Fruit fly (Drosophila melanogaster): ENCODE measurements around the gene Mulk.

Mulk gene

DNA sequence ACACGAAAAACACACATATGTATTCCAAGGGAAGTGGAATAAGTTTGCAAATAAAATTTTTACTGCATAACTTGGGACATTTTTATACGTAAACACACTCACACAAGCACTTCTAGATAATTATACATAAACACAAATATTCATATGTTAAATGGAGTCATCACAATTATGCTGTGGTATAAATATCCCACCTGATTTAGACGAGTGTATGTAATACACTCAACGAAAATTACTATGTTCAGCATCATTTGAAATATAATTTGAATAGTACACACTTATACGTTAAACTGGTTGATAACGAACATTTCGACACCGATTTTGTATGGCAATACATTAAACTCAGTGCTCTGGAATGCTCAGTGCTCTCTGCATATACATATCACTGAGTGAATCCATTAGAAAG is 38.8 kb upstream of the Mulk start (continued):
- TF ChIP-seq CG8089 (GFP tag; optimal IDR thresholded peaks at IDR 0.05) = peak; percentile 95
- TF ChIP-seq ato (GFP tag; IDR thresholded peaks at IDR 0.05; ENCODE audit: partially characterized antibody) = no peak
- TF ChIP-seq CG5245 (GFP tag; optimal IDR thresholded peaks at IDR 0.05) = peak; percentile 5
- no peak for TF ChIP-seq dm (GFP tag; optimal IDR thresholded peaks at IDR 0.05)
- TF ChIP-seq CG13424 (tag; optimal IDR thresholded peaks at IDR 0.05) = peak; percentile 6
- peak; percentile 21; the same call in 1 of the 2 replicates for TF ChIP-seq E2f2 (GFP tag; IDR thresholded peaks at IDR 0.05)
- peak; percentile 32 for TF ChIP-seq exex (tag; optimal IDR thresholded peaks at IDR 0.05)
- peak; percentile 11 for TF ChIP-seq CG1792 (GFP tag; optimal IDR thresholded peaks at IDR 0.05)
- peak; percentile 18 for TF ChIP-seq CG5180 (GFP tag; optimal IDR thresholded peaks at IDR 0.05)
- TF ChIP-seq CG9437 (GFP tag; optimal IDR thresholded peaks at IDR 0.05) = no peak
- no peak for TF ChIP-seq CG6175 (GFP tag; IDR thresholded peaks at IDR 0.05)
- TF ChIP-seq D (optimal IDR thresholded peaks at IDR 0.05) = no peak
- TF ChIP-seq D (GFP tag; optimal IDR thresholded peaks at IDR 0.05) = no peak
- TF ChIP-seq Myb (GFP tag; optimal IDR thresholded peaks at IDR 0.05) = no peak
- peak in 1 of 2 experiments; percentile 28 for TF ChIP-seq Pdp1 (GFP tag; optimal IDR thresholded peaks at IDR 0.05)
- TF ChIP-seq CG8924 (tag; optimal IDR thresholded peaks at IDR 0.05) = peak; percentile 44
- no peak for TF ChIP-seq Dip2 (GFP tag; IDR thresholded peaks at IDR 0.05)
- TF ChIP-seq lilli (GFP tag; optimal IDR thresholded peaks at IDR 0.05) = peak; percentile 34
- no peak for TF ChIP-seq Aef1 (GFP tag; IDR thresholded peaks at IDR 0.05)
- peak; percentile 47 for TF ChIP-seq CG4617 (GFP tag; optimal IDR thresholded peaks at IDR 0.05; ENCODE audit: borderline replicate concordance)
- no peak for TF ChIP-seq row (GFP tag; IDR thresholded peaks at IDR 0.05)
- TF ChIP-seq jing (GFP tag; optimal IDR thresholded peaks at IDR 0.05) = no peak
- no peak for TF ChIP-seq unc-4 (GFP tag; IDR thresholded peaks at IDR 0.05; ENCODE audit: partially characterized antibody)
- no peak for TF ChIP-seq sima (GFP tag; optimal IDR thresholded peaks at IDR 0.05)
- TF ChIP-seq Fer2 (tag; optimal IDR thresholded peaks at IDR 0.05) = no peak
- no peak for TF ChIP-seq CG43689 (GFP tag; IDR thresholded peaks at IDR 0.05)
- TF ChIP-seq CG3726 (GFP tag; IDR thresholded peaks at IDR 0.05) = no peak
- TF ChIP-seq CG12659 (GFP tag; optimal IDR thresholded peaks at IDR 0.05) = peak; percentile 25
- TF ChIP-seq Fer1 (GFP tag; optimal IDR thresholded peaks at IDR 0.05) = peak; percentile 31
- peak; percentile 9 for TF ChIP-seq CG7556 (GFP tag; optimal IDR thresholded peaks at IDR 0.05)
- no peak for TF ChIP-seq sug (tag; optimal IDR thresholded peaks at IDR 0.05)
- no peak for TF ChIP-seq CG18599 (GFP tag; optimal IDR thresholded peaks at IDR 0.05)
- no peak for TF ChIP-seq CG15696 (tag; optimal IDR thresholded peaks at IDR 0.05)
- TF ChIP-seq Med (GFP tag) = peak; percentile 81
- no peak for TF ChIP-seq CG8944 (GFP tag; optimal IDR thresholded peaks at IDR 0.05)
- TF ChIP-seq bsh (GFP tag; optimal IDR thresholded peaks at IDR 0.05) = peak in 1 of 2 experiments; percentile 23
- TF ChIP-seq nerfin-2 (GFP tag; IDR thresholded peaks at IDR 0.05; ENCODE audit: partially characterized antibody) = no peak
- no peak for TF ChIP-seq CG4820 (GFP tag; optimal IDR thresholded peaks at IDR 0.05)
- TF ChIP-seq tx (GFP tag; optimal IDR thresholded peaks at IDR 0.05) = no peak
- 0 out of 2 replicates have a peak, but pooled peaks have one; percentile 12 for TF ChIP-seq esg (GFP tag; conservative IDR thresholded peaks at IDR 0.05)
- peak; percentile 4 for TF ChIP-seq CG10147 (GFP tag; optimal IDR thresholded peaks at IDR 0.05)
- TF ChIP-seq TFAM (GFP tag; optimal IDR thresholded peaks at IDR 0.05) = no peak
- TF ChIP-seq CG11093 (GFP tag; IDR thresholded peaks at IDR 0.05) = no peak
- TF ChIP-seq dpn (GFP tag; optimal IDR thresholded peaks at IDR 0.05) = peak; percentile 25 to 32
- TF ChIP-seq CG32772 (GFP tag; IDR thresholded peaks at IDR 0.05) = no peak
- peak in 1 of 2 experiments; percentile 11 for TF ChIP-seq chif (GFP tag; optimal IDR thresholded peaks at IDR 0.05)
- TF ChIP-seq CG8290 (GFP tag; optimal IDR thresholded peaks at IDR 0.05) = no peak
- TF ChIP-seq CG8290 (tag; optimal IDR thresholded peaks at IDR 0.05) = peak in 1 of 2 experiments; percentile 57
- TF ChIP-seq Sin3A (optimal IDR thresholded peaks at IDR 0.05) = no peak
- no peak for TF ChIP-seq CG9876 (GFP tag; optimal IDR thresholded peaks at IDR 0.05)
- peak; percentile 47 for TF ChIP-seq PHDP (tag; optimal IDR thresholded peaks at IDR 0.05)
- peak; percentile 42; the same call in 1 of the 2 replicates for TF ChIP-seq slbo (GFP tag; IDR thresholded peaks at IDR 0.05)

Measured in whole organism, embryonic.